Fruit fly (Drosophila melanogaster): Measurements from ENCODE around the gene QIL1.

- no peak for TF ChIP-seq CG8478 (optimal IDR thresholded peaks at IDR 0.05)
- TF ChIP-seq psq (optimal IDR thresholded peaks at IDR 0.05): no peak
These were observed 6.8 kb upstream of the QIL1 start for dm6 chr3L:17458856-17459518.

Measured in whole organism.